Worm (Caenorhabditis elegans) whole organism, midembryonic: ENCODE data around the gene srg-65.

ENCODE experiments used
- cog-1 ChIP-seq: sonication (generic microtip); optimal IDR thresholded peaks from 2 replicates; lab custom pipeline; 2016; ENCODE audit warnings: missing genetic modification characterization, missing compliant biosample characterization
- flt-1 ChIP-seq: fragments of 200-800 bp; sonication (Bioruptor generic); IDR thresholded peaks from 2 replicates; pipeline ENCODE4 v1.3.6; 2022; ENCODE audit warnings: missing genetic modification characterization, missing compliant biosample characterization
- klf-2 ChIP-seq: fragments of 200-800 bp; sonication (Bioruptor generic); conservative IDR thresholded peaks from 2 replicates; pipeline ENCODE4 v1.3.6; 2022; ENCODE audit warnings: missing genetic modification reagents, missing genetic modification characterization, missing compliant biosample characterization
- med-1 ChIP-seq: sonication (generic microtip); optimal IDR thresholded peaks from 2 replicates; lab custom pipeline; 2017; ENCODE audit warnings: missing genetic modification characterization, mild to moderate bottlenecking, missing compliant biosample characterization, antibody characterized with exemption, missing genetic modification reagents; ENCODE audit not compliant: insufficient read depth
- ref-1 ChIP-seq: fragments of 200-800 bp; sonication (Bioruptor generic); conservative IDR thresholded peaks from 2 replicates; pipeline ENCODE4 v1.3.6; 2022; ENCODE audit warnings: missing genetic modification reagents, missing genetic modification characterization, missing compliant biosample characterization
- tab-1 ChIP-seq: fragments of 200-800 bp; sonication (Bioruptor generic); IDR thresholded peaks from 2 replicates; pipeline ENCODE4 v1.3.6; 2022; ENCODE audit warnings: missing genetic modification characterization, missing compliant biosample characterization
- ztf-23 ChIP-seq: fragments of 200-800 bp; sonication (Bioruptor generic); IDR thresholded peaks from 2 replicates; pipeline ENCODE4 v1.3.6; 2022; ENCODE audit warnings: missing genetic modification reagents, missing genetic modification characterization, missing compliant biosample characterization
- ztf-29 ChIP-seq: fragments of 200-800 bp; sonication (Bioruptor generic); IDR thresholded peaks from 2 replicates; pipeline ENCODE4 v1.3.6; 2022; ENCODE audit warnings: missing genetic modification reagents, missing genetic modification characterization, missing compliant biosample characterization

- TF ChIP-seq ref-1 (GFP tag; lab: Robert Waterston, UW) (no peak), med-1 (GFP tag; lab: Kevin White, UChicago) (no peak), flt-1 (GFP tag; lab: Robert Waterston, UW) (no peak), ztf-29 (GFP tag; lab: Robert Waterston, UW) (no peak), klf-2 (GFP tag; lab: Robert Waterston, UW) (no peak), ztf-23 (no peak), tab-1 (GFP tag; lab: Robert Waterston, UW) (no peak), cog-1 (tag; lab: Kevin White, UChicago) (no peak)
These were observed 4.0 kb upstream of the srg-65 start, which contains the start of gene grl-18 for ce11 chrV:5488766-5489165.
